Fruit fly (Drosophila melanogaster) whole organism, embryonic: ENCODE data around the gene CG43896.

Source experiments
- CG12236 ChIP-seq: fragments of 200-800 bp; sonication (Bioruptor generic); optimal IDR thresholded peaks from 2 replicates; lab custom pipeline; 2016; ENCODE audit warnings: missing biosample characterization, missing genetic modification characterization
- CG17912 ChIP-seq: fragments of 200-800 bp; sonication (Bioruptor generic); optimal IDR thresholded peaks from 2 replicates; lab custom pipeline; 2018; ENCODE audit warnings: missing biosample characterization, mild to moderate bottlenecking, missing genetic modification characterization
- CG32532 ChIP-seq: fragments of 200-800 bp; sonication (Bioruptor generic); IDR thresholded peaks from 2 replicates; pipeline ENCODE4 v1.3.6; 2022; ENCODE audit warnings: missing biosample characterization, missing genetic modification characterization
- CG6254 ChIP-seq: fragments of 200-800 bp; sonication (Bioruptor generic); optimal IDR thresholded peaks from 3 replicates; lab custom pipeline; 2017; ENCODE audit warnings: mild to moderate bottlenecking, missing biosample characterization, missing genetic modification reagents, missing genetic modification characterization
- Med ChIP-seq: fragments of 200-800 bp; sonication (Bioruptor generic); peaks from one replicate; lab custom pipeline; 2016; ENCODE audit warnings: missing biosample characterization, missing genetic modification characterization, mild to moderate bottlenecking, inconsistent platforms, moderate library complexity
- Tbp ChIP-seq: fragments of >200 bp; optimal IDR thresholded peaks from 2 replicates; lab custom pipeline; 2018; ENCODE audit warnings: missing biosample characterization, missing genetic modification characterization
- eve ChIP-seq, 2 experiments: fragments of >200 bp; optimal IDR thresholded peaks; 2 replicates each; lab custom pipeline; 2017; ENCODE audit warnings: missing biosample characterization in 2 of 2, missing genetic modification characterization in 2 of 2
- pnt ChIP-seq: fragments of 200-800 bp; sonication (Bioruptor generic); optimal IDR thresholded peaks from 3 replicates; lab custom pipeline; 2016; ENCODE audit warnings: missing biosample characterization, missing genetic modification characterization

dm6 chr3L:11937270-11937669, 38.6 kb upstream of the CG43896 start:
- TF ChIP-seq Med (GFP tag; lab: Kevin White, UChicago) (no peak), CG32532 (GFP tag; lab: Robert Waterston, UW) (no peak), CG12236 (GFP tag; lab: Kevin White, UChicago) (no peak), Tbp (GFP tag; lab: Kevin White, UChicago) (no peak), pnt (GFP tag; lab: Kevin White, UChicago) (no peak), CG6254 (GFP tag; lab: Kevin White, UChicago) (no peak), eve (GFP tag; optimal IDR thresholded peaks at IDR 0.05; lab: Kevin White, UChicago) (no peak), CG17912 (GFP tag; lab: Kevin White, UChicago) (no peak)
